Worm (Caenorhabditis elegans) whole organism, young adult: ENCODE results near the gene C14B9.10.

Source experiments
- C17E4.6 ChIP-seq: fragments of 200-800 bp; sonication (Bioruptor generic); IDR thresholded peaks from 2 replicates; pipeline ENCODE4 v1.3.6; 2022; ENCODE audit warnings: missing genetic modification reagents, missing genetic modification characterization, missing compliant biosample characterization
- D2030.7 ChIP-seq: fragments of 200-800 bp; sonication (Bioruptor generic); IDR thresholded peaks from 2 replicates; pipeline ENCODE4 v1.3.6; 2022; ENCODE audit warnings: missing genetic modification reagents, missing genetic modification characterization, missing compliant biosample characterization
- F55B11.4 ChIP-seq: sonication (generic microtip); optimal IDR thresholded peaks from 2 replicates; lab custom pipeline; 2016; ENCODE audit warnings: missing compliant biosample characterization, missing genetic modification characterization, borderline replicate concordance; ENCODE audit not compliant: insufficient read depth
- F57A8.1 ChIP-seq: fragments of 200-800 bp; sonication (Bioruptor generic); optimal IDR thresholded peaks from 2 replicates; lab custom pipeline; 2018; ENCODE audit warnings: mild to moderate bottlenecking, missing genetic modification characterization, moderate library complexity, missing compliant biosample characterization
- K11D2.4 ChIP-seq: fragments of 200-800 bp; sonication (Bioruptor generic); IDR thresholded peaks from 2 replicates; pipeline ENCODE4 v1.3.6; 2022; ENCODE audit warnings: missing genetic modification reagents, missing genetic modification characterization, missing compliant biosample characterization
- K12H6.12 ChIP-seq: fragments of 200-800 bp; sonication (Bioruptor generic); optimal IDR thresholded peaks from 2 replicates; lab custom pipeline; 2018; ENCODE audit warnings: mild to moderate bottlenecking, missing genetic modification characterization, missing compliant biosample characterization
- Y95B8A.8 ChIP-seq: fragments of 200-800 bp; sonication (Bioruptor generic); IDR thresholded peaks from 2 replicates; pipeline ENCODE4 v1.3.6; 2022; ENCODE audit warnings: missing genetic modification reagents, missing genetic modification characterization, missing compliant biosample characterization
- athp-1 ChIP-seq: sonication (generic microtip); optimal IDR thresholded peaks from 2 replicates; lab custom pipeline; 2017; ENCODE audit warnings: mild to moderate bottlenecking, missing genetic modification characterization, missing compliant biosample characterization
- attf-3 ChIP-seq: fragments of 200-800 bp; sonication (Bioruptor generic); conservative IDR thresholded peaks from 2 replicates; pipeline ENCODE4 v1.3.6; 2022; ENCODE audit warnings: missing genetic modification reagents, missing genetic modification characterization, missing compliant biosample characterization
- bed-1 ChIP-seq: fragments of 200-800 bp; sonication (Bioruptor generic); IDR thresholded peaks from 2 replicates; pipeline ENCODE4 v1.3.6; 2022; ENCODE audit warnings: missing genetic modification reagents, missing genetic modification characterization, missing compliant biosample characterization
- ccch-3 ChIP-seq: fragments of 200-800 bp; sonication (Bioruptor generic); optimal IDR thresholded peaks from 2 replicates; lab custom pipeline; 2018; ENCODE audit warnings: mild to moderate bottlenecking, missing genetic modification characterization, missing compliant biosample characterization
- ceh-58 ChIP-seq: fragments of 200-800 bp; sonication (Bioruptor generic); IDR thresholded peaks from 2 replicates; pipeline ENCODE4 v1.3.6; 2022; ENCODE audit warnings: missing genetic modification characterization, missing compliant biosample characterization
- ceh-79 ChIP-seq: sonication (generic microtip); optimal IDR thresholded peaks from 2 replicates; lab custom pipeline; 2017; ENCODE audit warnings: mild to moderate bottlenecking, missing genetic modification characterization, missing compliant biosample characterization
- ceh-91 ChIP-seq: fragments of 200-800 bp; sonication (Bioruptor generic); IDR thresholded peaks from 2 replicates; pipeline ENCODE4 v1.3.6; 2022; ENCODE audit warnings: missing genetic modification reagents, missing genetic modification characterization, missing compliant biosample characterization
- die-1 ChIP-seq: sonication (generic microtip); optimal IDR thresholded peaks from 2 replicates; lab custom pipeline; 2016; ENCODE audit warnings: missing genotype, mild to moderate bottlenecking, missing genetic modification characterization, missing compliant biosample characterization
- dox-1 ChIP-seq: fragments of 200-800 bp; sonication (Bioruptor generic); IDR thresholded peaks from 2 replicates; pipeline ENCODE4 v1.3.6; 2022; ENCODE audit warnings: missing genetic modification reagents, missing genetic modification characterization, missing compliant biosample characterization
- dpl-1 ChIP-seq: fragments of 150-350 bp; optimal IDR thresholded peaks from 2 replicates; lab custom pipeline; 2014; ENCODE audit warnings: missing biosample characterization, missing genetic modification reagents, missing genetic modification characterization
- efl-1 ChIP-seq: fragments of 150-350 bp; optimal IDR thresholded peaks from 2 replicates; lab custom pipeline; 2014; ENCODE audit warnings: missing biosample characterization, missing genetic modification reagents, missing genetic modification characterization
- egl-18 ChIP-seq: fragments of 200-800 bp; sonication (Bioruptor generic); IDR thresholded peaks from 2 replicates; pipeline ENCODE4 v1.3.6; 2022; ENCODE audit warnings: missing genetic modification reagents, missing genetic modification characterization, missing compliant biosample characterization
- egl-44 ChIP-seq: fragments of 200-800 bp; sonication (Bioruptor generic); IDR thresholded peaks from 2 replicates; pipeline ENCODE4 v1.3.6; 2022; ENCODE audit warnings: missing genetic modification reagents, missing genetic modification characterization, missing compliant biosample characterization
- ets-4 ChIP-seq: fragments of 200-800 bp; sonication (Bioruptor generic); optimal IDR thresholded peaks from 2 replicates; lab custom pipeline; 2018; ENCODE audit warnings: mild to moderate bottlenecking, missing genetic modification characterization, missing compliant biosample characterization
- fkh-3 ChIP-seq: sonication (generic microtip); optimal IDR thresholded peaks from 2 replicates; lab custom pipeline; 2016; ENCODE audit warnings: mild to moderate bottlenecking, missing genetic modification characterization, missing compliant biosample characterization
- gei-17 ChIP-seq: fragments of 200-800 bp; sonication (Bioruptor generic); optimal IDR thresholded peaks from 2 replicates; lab custom pipeline; 2018; ENCODE audit warnings: mild to moderate bottlenecking, missing genetic modification characterization, missing compliant biosample characterization
- hlh-12 ChIP-seq: sonication (generic microtip); optimal IDR thresholded peaks from 2 replicates; lab custom pipeline; 2016; ENCODE audit warnings: missing genetic modification characterization, missing compliant biosample characterization
- hmg-1.2 ChIP-seq: fragments of 200-800 bp; sonication (Bioruptor generic); IDR thresholded peaks from 2 replicates; pipeline ENCODE4 v1.3.6; 2022; ENCODE audit warnings: missing genetic modification reagents, missing genetic modification characterization, missing compliant biosample characterization
- lin-35 ChIP-seq, 3 experiments: fragments of 150-350 bp in 2 of 3; sonication (generic microtip) in 1 of 3; optimal IDR thresholded peaks; 2 replicates each; lab custom pipeline; 2014 to 2018; ENCODE audit warnings: missing biosample characterization in 3 of 3, missing genetic modification characterization in 3 of 3, missing genetic modification reagents in 3 of 3
- lin-40 ChIP-seq: sonication (generic microtip); optimal IDR thresholded peaks from 2 replicates; lab custom pipeline; 2016; ENCODE audit warnings: missing genetic modification characterization, mild to moderate bottlenecking, missing compliant biosample characterization, missing genotype, missing genetic modification reagents
- lin-54 ChIP-seq: fragments of 200-800 bp; sonication (Bioruptor generic); optimal IDR thresholded peaks from 2 replicates; lab custom pipeline; 2018; ENCODE audit warnings: mild to moderate bottlenecking, missing genetic modification characterization, missing compliant biosample characterization
- madf-3 ChIP-seq: fragments of 200-800 bp; sonication (Bioruptor generic); IDR thresholded peaks from 2 replicates; pipeline ENCODE4 v1.3.6; 2022; ENCODE audit warnings: missing genetic modification reagents, missing genetic modification characterization, missing compliant biosample characterization
- madf-6 ChIP-seq: fragments of 200-800 bp; sonication (Bioruptor generic); IDR thresholded peaks from 2 replicates; pipeline ENCODE4 v1.3.6; 2022; ENCODE audit warnings: missing genetic modification reagents, missing genetic modification characterization, missing compliant biosample characterization
- mcd-1 ChIP-seq: fragments of 200-800 bp; sonication (Bioruptor generic); IDR thresholded peaks from 2 replicates; pipeline ENCODE4 v1.3.6; 2022; ENCODE audit warnings: missing genetic modification reagents, missing genetic modification characterization, missing compliant biosample characterization
- mel-28 ChIP-seq: sonication (generic microtip); optimal IDR thresholded peaks from 2 replicates; lab custom pipeline; 2016; ENCODE audit warnings: borderline replicate concordance, mild to moderate bottlenecking, missing genetic modification characterization, missing compliant biosample characterization
- mes-4 ChIP-seq: sonication (generic microtip); optimal IDR thresholded peaks from 2 replicates; lab custom pipeline; 2016; ENCODE audit warnings: missing genotype, missing genetic modification characterization, missing compliant biosample characterization
- nhr-80 ChIP-seq: sonication (generic microtip); optimal IDR thresholded peaks from 2 replicates; lab custom pipeline; 2016; ENCODE audit warnings: missing genetic modification characterization, missing compliant biosample characterization
- nhr-90 ChIP-seq: sonication (generic microtip); optimal IDR thresholded peaks from 2 replicates; lab custom pipeline; 2016; ENCODE audit warnings: missing genotype, mild to moderate bottlenecking, missing genetic modification characterization, missing compliant biosample characterization
- pbrm-1 ChIP-seq: fragments of 200-800 bp; sonication (Bioruptor generic); IDR thresholded peaks from 2 replicates; pipeline ENCODE4 v1.3.6; 2022; ENCODE audit warnings: missing genetic modification reagents, missing genetic modification characterization, missing compliant biosample characterization
- rcor-1 ChIP-seq: fragments of 200-800 bp; sonication (Bioruptor generic); IDR thresholded peaks from 2 replicates; pipeline ENCODE4 v1.3.6; 2022; ENCODE audit warnings: missing genetic modification reagents, missing genetic modification characterization, missing compliant biosample characterization
- repo-1 ChIP-seq: sonication (generic microtip); optimal IDR thresholded peaks from 2 replicates; lab custom pipeline; 2017; ENCODE audit warnings: mild to moderate bottlenecking, missing genetic modification characterization, missing compliant biosample characterization
- sdz-38 ChIP-seq: sonication (generic microtip); optimal IDR thresholded peaks from 2 replicates; lab custom pipeline; 2016; ENCODE audit warnings: missing genotype, missing genetic modification characterization, missing compliant biosample characterization
- sea-2 ChIP-seq: fragments of 200-800 bp; sonication (Bioruptor generic); IDR thresholded peaks from 2 replicates; pipeline ENCODE4 v1.3.6; 2022; ENCODE audit warnings: missing genetic modification characterization, missing compliant biosample characterization
- snpc-1.3 ChIP-seq: sonication (generic microtip); optimal IDR thresholded peaks from 2 replicates; lab custom pipeline; 2017; ENCODE audit warnings: missing genetic modification characterization, mild to moderate bottlenecking, missing compliant biosample characterization, antibody characterized with exemption, moderate library complexity, missing genotype, missing genetic modification reagents; ENCODE audit not compliant: insufficient read depth
- snpc-4 ChIP-seq, 5 experiments: fragments of 150-350 bp in 1 of 5; sonication (generic microtip) in 4 of 5; optimal IDR thresholded peaks; 2 replicates each; lab custom pipeline; 2014 to 2018; ENCODE audit warnings: missing genetic modification characterization in 5 of 5, missing biosample characterization in 3 of 5, antibody characterized with exemption in 2 of 5, mild to moderate bottlenecking in 2 of 5, missing compliant biosample characterization in 2 of 5, missing genotype in 2 of 5, moderate library complexity in 2 of 5, missing genetic modification reagents in 1 of 5
- somi-1 ChIP-seq: fragments of 200-800 bp; sonication (Bioruptor generic); optimal IDR thresholded peaks from 2 replicates; lab custom pipeline; 2018; ENCODE audit warnings: mild to moderate bottlenecking, missing genetic modification characterization, missing compliant biosample characterization
- sptf-2 ChIP-seq: fragments of 200-800 bp; sonication (Bioruptor generic); optimal IDR thresholded peaks from 2 replicates; lab custom pipeline; 2018; ENCODE audit warnings: mild to moderate bottlenecking, missing genetic modification characterization, missing compliant biosample characterization
- tbp1 ChIP-seq: fragments of 200-800 bp; sonication (Bioruptor generic); optimal IDR thresholded peaks from 2 replicates; lab custom pipeline; 2018; ENCODE audit warnings: mild to moderate bottlenecking, missing genetic modification characterization, missing compliant biosample characterization
- xnd-1 ChIP-seq: sonication (generic microtip); optimal IDR thresholded peaks from 2 replicates; lab custom pipeline; 2016; ENCODE audit warnings: missing genotype, missing genetic modification reagents, missing genetic modification characterization, missing compliant biosample characterization
- ztf-22 ChIP-seq: fragments of 200-800 bp; sonication (Bioruptor generic); optimal IDR thresholded peaks from 2 replicates; lab custom pipeline; 2018; ENCODE audit warnings: mild to moderate bottlenecking, missing genetic modification characterization, moderate library complexity, missing compliant biosample characterization

Gene C14B9.10

DNA sequence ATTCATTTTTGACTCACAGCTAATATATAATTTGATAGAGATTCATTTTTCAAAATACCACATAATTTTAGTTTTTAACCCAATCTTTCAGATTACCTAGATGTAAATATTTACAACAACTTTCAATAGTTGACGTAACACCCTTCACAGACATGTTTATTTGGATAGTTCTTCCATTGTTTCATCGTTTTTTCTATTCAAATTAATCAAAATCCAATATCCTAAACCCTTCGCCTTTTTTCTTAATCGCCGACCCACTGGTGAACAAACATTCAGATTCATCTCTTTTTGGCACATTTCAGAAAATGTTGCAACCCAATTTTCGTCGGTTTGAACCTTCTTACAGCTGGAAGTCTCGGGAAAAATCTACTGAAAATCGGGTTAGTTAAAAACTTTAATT, 31.6 kb upstream of the C14B9.10 start, which contains the start of gene K06H7.1:
Gene K06H7.1 (plus strand): TSS at position 301 of the 400 bp plus-strand sequence.
- TF ChIP-seq xnd-1 (no peak), ceh-58 (GFP tag; lab: Robert Waterston, UW) (no peak), sea-2 (GFP tag; lab: Robert Waterston, UW) (no peak), egl-44 (GFP tag; lab: Robert Waterston, UW) (no peak), repo-1 (no peak), lin-40 (no peak), tbp1 (GFP tag; lab: Kevin White, UChicago) (no peak), gei-17 (GFP tag; lab: Kevin White, UChicago) (no peak), D2030.7 (GFP tag; lab: Robert Waterston, UW) (no peak), sdz-38 (tag; lab: Kevin White, UChicago) (no peak), ets-4 (no peak), athp-1 (tag; lab: Kevin White, UChicago) (no peak), bed-1 (no peak), C17E4.6 (GFP tag; lab: Robert Waterston, UW) (no peak), hlh-12 (no peak), ztf-22 (no peak)

DNA sequence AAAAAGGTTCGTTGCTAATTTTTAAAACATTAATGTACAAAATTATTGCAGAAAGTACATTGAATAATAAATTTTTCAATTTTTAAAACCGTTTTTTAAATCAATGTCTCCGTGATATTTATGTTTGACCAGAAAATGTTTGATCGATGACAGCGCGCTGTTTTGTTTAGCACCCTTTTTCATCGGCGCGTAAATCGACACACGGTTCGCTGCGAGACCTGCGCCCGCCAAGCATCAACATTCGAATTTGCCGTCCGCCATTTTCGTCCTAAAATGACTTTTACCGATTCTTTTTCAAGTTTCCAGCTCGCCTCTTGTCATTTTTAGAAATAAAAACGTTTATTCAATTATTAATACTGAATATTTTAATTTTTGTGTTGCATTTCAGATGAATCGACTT, 29.7 kb upstream of the C14B9.10 start, which contains the start of gene plk-1:
Gene plk-1 (plus strand): TSS at position 389 of the 400 bp plus-strand sequence.
- TF ChIP-seq lin-35 (GFP tag; optimal IDR thresholded peaks at IDR 0.05; lab: Kevin White, UChicago), result peak in 2 of 3 experiments; percentile 46 to 52
- TF ChIP-seq Y95B8A.8 (GFP tag; lab: Robert Waterston, UW), result peak; percentile 55; the same call in 1 of the 2 replicates
- peak; percentile 10 for TF ChIP-seq nhr-80 (tag; lab: Kevin White, UChicago)
- no peak for TF ChIP-seq mes-4 (tag; lab: Kevin White, UChicago)
- TF ChIP-seq madf-3 (GFP tag; lab: Robert Waterston, UW), result peak; percentile 86
- TF ChIP-seq dox-1 (GFP tag; lab: Robert Waterston, UW), result peak; percentile 85
- peak; percentile 29 for TF ChIP-seq snpc-4 (GFP tag; optimal IDR thresholded peaks at IDR 0.05; lab: Kevin White, UChicago)
- peak in 2 of 4 experiments; percentile 34 to 40 for TF ChIP-seq snpc-4 (tag; optimal IDR thresholded peaks at IDR 0.05; lab: Kevin White, UChicago)
- TF ChIP-seq hmg-1.2 (GFP tag; lab: Robert Waterston, UW), result peak; percentile 63; the same call in 1 of the 2 replicates
- TF ChIP-seq die-1 (tag; lab: Kevin White, UChicago), result no peak
- peak; percentile 94 for TF ChIP-seq dpl-1 (GFP tag; lab: Kevin White, UChicago)
- TF ChIP-seq ceh-79 (tag; lab: Kevin White, UChicago), result no peak
- TF ChIP-seq attf-3 (GFP tag; lab: Robert Waterston, UW), result peak; percentile 54
- TF ChIP-seq K11D2.4 (GFP tag; lab: Robert Waterston, UW), result no peak
- no peak for TF ChIP-seq egl-18 (GFP tag; lab: Robert Waterston, UW)
- no peak for TF ChIP-seq snpc-1.3 (tag; lab: Kevin White, UChicago)
- no peak for TF ChIP-seq gei-17 (GFP tag; lab: Kevin White, UChicago)
- TF ChIP-seq lin-40, result no peak
- no peak for TF ChIP-seq sdz-38 (tag; lab: Kevin White, UChicago)
- peak; percentile 97 for TF ChIP-seq madf-6 (GFP tag; lab: Robert Waterston, UW)
- peak; percentile 65 for TF ChIP-seq pbrm-1 (GFP tag; lab: Robert Waterston, UW)
- no peak for TF ChIP-seq F57A8.1 (GFP tag; lab: Kevin White, UChicago)
- TF ChIP-seq sptf-2 (GFP tag; lab: Kevin White, UChicago), result no peak
- peak; percentile 54 for TF ChIP-seq mcd-1 (GFP tag; lab: Robert Waterston, UW)
- no peak for TF ChIP-seq nhr-90 (tag; lab: Kevin White, UChicago)
- no peak for TF ChIP-seq K12H6.12 (tag; lab: Kevin White, UChicago)
- TF ChIP-seq somi-1 (GFP tag; lab: Kevin White, UChicago), result no peak
- TF ChIP-seq rcor-1 (GFP tag; lab: Robert Waterston, UW), result peak; percentile 24; the same call in 1 of the 2 replicates
- TF ChIP-seq F55B11.4, result no peak
- peak; percentile 33 for TF ChIP-seq athp-1 (tag; lab: Kevin White, UChicago)
- peak; percentile 69; the same call in 1 of the 2 replicates for TF ChIP-seq C17E4.6 (GFP tag; lab: Robert Waterston, UW)
- TF ChIP-seq ceh-91 (GFP tag; lab: Robert Waterston, UW), result peak; percentile 94
- no peak for TF ChIP-seq mel-28 (tag; lab: Kevin White, UChicago)
- TF ChIP-seq sea-2 (GFP tag; lab: Robert Waterston, UW), result no peak
- peak; percentile 86 for TF ChIP-seq lin-54 (GFP tag; lab: Kevin White, UChicago)
- no peak for TF ChIP-seq ccch-3
- no peak for TF ChIP-seq fkh-3 (tag; lab: Kevin White, UChicago)
- TF ChIP-seq efl-1 (GFP tag; lab: Kevin White, UChicago), result peak; percentile 98
